Fruit fly (Drosophila melanogaster) S2 (cell line): ENCODE results near the gene Cyp4d21.

Experiments
- CG8478 ChIP-seq: fragments of >200 bp; optimal IDR thresholded peaks from 2 replicates; lab custom pipeline; 2018
- CTCF ChIP-seq, 2 experiments: fragments of >200 bp; optimal IDR thresholded peaks; 2 replicates each; lab custom pipeline; 2018

dm6 chr2L:7630673-7631072, 25.3 kb downstream of the Cyp4d21 start:
- TF ChIP-seq CTCF (optimal IDR thresholded peaks at IDR 0.05; lab: Kevin White, UChicago) (no peak), CG8478 (no peak)
